Worm (Caenorhabditis elegans) whole organism, early embryonic: ENCODE data around the gene C46A5.6.

ENCODE experiments used
- B0310.2 ChIP-seq: sonication (generic microtip); optimal IDR thresholded peaks from 2 replicates; lab custom pipeline; 2016; ENCODE audit warnings: mild to moderate bottlenecking, missing genetic modification characterization, missing compliant biosample characterization
- F13C5.2 ChIP-seq: sonication (generic microtip); optimal IDR thresholded peaks from 2 replicates; lab custom pipeline; 2017; ENCODE audit warnings: mild to moderate bottlenecking, missing genetic modification characterization, inconsistent platforms, missing compliant biosample characterization
- ama-1 ChIP-seq: fragments of 150-350 bp; optimal IDR thresholded peaks from 2 replicates; lab custom pipeline; 2014
- ceh-13 ChIP-seq: fragments of 200-800 bp; sonication (Bioruptor generic); optimal IDR thresholded peaks from 2 replicates; lab custom pipeline; 2018; ENCODE audit warnings: mild to moderate bottlenecking, missing genetic modification characterization, missing compliant biosample characterization
- ceh-36 ChIP-seq: sonication (generic microtip); optimal IDR thresholded peaks from 2 replicates; lab custom pipeline; 2016; ENCODE audit warnings: missing genetic modification characterization, inconsistent platforms, missing compliant biosample characterization
- ets-7 ChIP-seq: sonication (generic microtip); optimal IDR thresholded peaks from 2 replicates; lab custom pipeline; 2016; ENCODE audit warnings: missing genotype, missing genetic modification characterization, missing compliant biosample characterization
- flt-1 ChIP-seq: fragments of 200-800 bp; sonication (Bioruptor generic); IDR thresholded peaks from 2 replicates; pipeline ENCODE4 v1.3.6; 2022; ENCODE audit warnings: missing genetic modification characterization, missing compliant biosample characterization
- pes-1 ChIP-seq: fragments of 200-800 bp; sonication (Bioruptor generic); IDR thresholded peaks from 2 replicates; pipeline ENCODE4 v1.3.6; 2022; ENCODE audit warnings: missing genetic modification reagents, missing genetic modification characterization, missing compliant biosample characterization
- sea-1 ChIP-seq: fragments of 200-800 bp; sonication (Bioruptor generic); conservative IDR thresholded peaks from 2 replicates; pipeline ENCODE4 v1.3.6; 2022; ENCODE audit warnings: missing genetic modification characterization, missing compliant biosample characterization
- tbx-11 ChIP-seq: fragments of 200-800 bp; sonication (Bioruptor generic); IDR thresholded peaks from 2 replicates; pipeline ENCODE4 v1.3.6; 2022; ENCODE audit warnings: missing genetic modification characterization, missing compliant biosample characterization
- tbx-37 ChIP-seq: fragments of 200-800 bp; sonication (Bioruptor generic); conservative IDR thresholded peaks from 2 replicates; pipeline ENCODE4 v1.3.6; 2022; ENCODE audit warnings: missing genetic modification reagents, missing genetic modification characterization, missing compliant biosample characterization

- no peak for TF ChIP-seq ceh-36 (tag; lab: Kevin White, UChicago)
- no peak for TF ChIP-seq sea-1 (GFP tag; lab: Robert Waterston, UW)
- no peak for TF ChIP-seq ceh-13 (GFP tag; lab: Kevin White, UChicago)
- TF ChIP-seq tbx-37 (GFP tag; lab: Robert Waterston, UW), result no peak
- TF ChIP-seq ets-7, result no peak
- TF ChIP-seq ama-1, result no peak
- no peak for TF ChIP-seq B0310.2 (tag; lab: Kevin White, UChicago)
- TF ChIP-seq tbx-11 (GFP tag; lab: Robert Waterston, UW), result no peak
- TF ChIP-seq flt-1 (GFP tag; lab: Robert Waterston, UW), result no peak
- no peak for TF ChIP-seq pes-1
- TF ChIP-seq F13C5.2 (tag; lab: Kevin White, UChicago), result no peak
Measured at ce11 chrIV:7759527-7759926, 4.1 kb downstream of the C46A5.6 start, which contains the start of gene dsb-3.
